Fruit fly (Drosophila melanogaster) whole organism, larva: ENCODE data around the gene CG15170.
A peak's percentile ranks its signal among the peaks of the same experiment; 100 is the strongest.

Source experiments
- noc ChIP-seq: fragments of 200-800 bp; sonication (Bioruptor generic); optimal IDR thresholded peaks from 3 replicates; lab custom pipeline; 2019; ENCODE audit warnings: missing biosample characterization, mild to moderate bottlenecking, missing genetic modification characterization, moderate library complexity

CG15170 gene

dm6 chr2L:18968370-18969105 is 21.5 kb downstream of the CG15170 start, which contains the start of the genes Nak and Tango6:
Gene Nak (minus strand): TSS chr2L:18968744.
Gene Tango6 (plus strand): TSS chr2L:18969028.
- TF ChIP-seq noc (tag; lab: Kevin White, UChicago), result no peak

DNA sequence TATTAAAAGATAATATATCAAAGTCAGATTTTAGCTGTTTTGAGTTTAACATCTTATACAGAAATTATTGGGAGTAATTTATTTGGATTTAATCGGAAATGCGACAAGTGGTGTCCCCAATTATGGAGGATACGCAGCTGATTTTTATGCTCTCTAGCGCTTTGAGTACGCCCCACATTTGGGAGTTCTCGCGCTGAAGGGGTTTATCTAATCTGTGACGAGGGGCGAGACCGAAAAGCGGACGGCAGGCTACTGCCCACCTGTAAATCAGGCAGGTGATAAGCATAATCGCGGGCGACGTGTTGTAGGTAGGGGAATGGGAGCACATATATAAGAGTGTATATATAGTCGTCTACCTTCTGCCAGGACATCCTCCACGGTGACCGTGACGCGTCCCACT is 22.1 kb downstream of the CG15170 start:
- TF ChIP-seq noc (tag; lab: Kevin White, UChicago), result no peak

DNA sequence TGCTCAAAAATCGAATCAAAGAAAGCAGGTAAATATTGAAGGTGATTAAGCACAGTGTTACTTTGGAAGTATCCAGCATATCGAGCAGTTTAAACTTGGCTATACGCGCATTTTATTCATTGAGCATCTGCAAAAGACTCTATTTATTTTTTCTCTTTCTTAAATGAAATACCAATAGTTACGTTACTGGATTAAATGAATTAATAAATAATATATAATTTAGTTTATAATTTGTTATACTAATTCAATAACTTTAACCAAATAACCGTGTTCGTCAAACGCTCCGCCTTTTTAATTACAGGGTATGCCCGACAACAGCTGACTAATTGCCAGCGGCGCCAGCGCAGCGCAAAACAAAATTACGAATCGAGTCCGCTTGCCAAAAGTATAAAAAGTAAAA is 23.2 kb downstream of the CG15170 start:
- peak; percentile 60 for TF ChIP-seq noc (tag; lab: Kevin White, UChicago)

DNA sequence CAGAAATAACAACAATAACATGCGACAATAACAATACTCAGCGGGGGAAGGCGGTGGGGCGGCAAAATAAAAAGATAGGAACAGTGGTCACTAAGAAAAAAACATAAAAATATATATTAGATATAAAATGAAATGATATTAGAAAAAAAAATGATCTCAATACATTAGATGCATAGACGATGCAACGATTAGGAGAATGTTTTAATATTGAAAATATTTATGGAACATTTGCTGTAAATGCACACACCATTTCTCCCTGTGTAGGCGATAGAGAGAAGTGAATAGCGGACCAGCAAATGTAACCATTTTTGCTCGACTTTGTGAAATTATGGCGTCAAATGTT is 23.8 kb downstream of the CG15170 start:
- peak; percentile 69 for TF ChIP-seq noc (tag; lab: Kevin White, UChicago)

DNA sequence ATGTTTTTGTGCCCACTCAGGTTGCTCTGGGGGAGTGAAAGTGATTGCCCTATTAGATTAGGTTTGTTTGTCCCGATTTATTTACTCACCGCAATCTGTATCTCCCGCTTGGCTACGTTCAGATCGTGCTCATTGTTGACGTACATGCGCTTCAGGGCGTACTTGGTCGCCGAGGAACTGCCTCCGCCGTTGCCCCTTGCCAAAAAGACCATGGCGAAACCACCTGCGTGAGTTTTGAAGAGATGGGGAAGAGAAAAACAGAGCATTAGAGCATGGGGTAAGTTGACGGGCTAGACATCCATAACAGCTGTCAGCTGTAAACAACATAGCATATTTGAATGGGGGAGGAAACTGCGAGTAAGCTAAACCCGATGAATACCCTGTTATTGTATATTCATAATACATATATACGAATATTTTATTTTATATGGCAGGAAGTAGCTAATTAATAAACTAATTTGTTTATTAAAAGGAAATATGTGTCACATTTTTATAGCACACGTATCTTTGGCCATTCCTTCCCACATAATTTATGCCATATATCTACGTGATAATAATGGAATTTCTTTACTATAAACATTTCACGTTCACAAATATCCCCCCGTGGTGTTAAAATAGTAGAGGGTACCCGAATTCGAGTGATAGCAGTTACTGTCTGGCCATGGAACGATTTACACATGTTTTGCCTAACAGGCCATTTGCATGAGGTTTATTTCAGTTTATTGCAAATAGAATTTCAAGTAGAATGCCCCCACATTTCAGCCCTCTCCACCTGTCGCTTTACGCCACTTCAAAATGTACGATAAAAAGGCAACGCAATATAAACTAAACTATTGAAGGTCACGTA is 24.4 kb downstream of the CG15170 start:
- peak; percentile 77 for TF ChIP-seq noc (tag; lab: Kevin White, UChicago)

dm6 chr2L:18957142-18957674 is 32.8 kb downstream of the CG15170 start, which contains the start of gene Bhmt:
Gene Bhmt (minus strand): TSS chr2L:18957311.
- peak; percentile 90 for TF ChIP-seq noc (tag; lab: Kevin White, UChicago)

dm6 chr2L:18955666-18956065 is 34.4 kb downstream of the CG15170 start:
- peak; percentile 42 for TF ChIP-seq noc (tag; lab: Kevin White, UChicago)

DNA sequence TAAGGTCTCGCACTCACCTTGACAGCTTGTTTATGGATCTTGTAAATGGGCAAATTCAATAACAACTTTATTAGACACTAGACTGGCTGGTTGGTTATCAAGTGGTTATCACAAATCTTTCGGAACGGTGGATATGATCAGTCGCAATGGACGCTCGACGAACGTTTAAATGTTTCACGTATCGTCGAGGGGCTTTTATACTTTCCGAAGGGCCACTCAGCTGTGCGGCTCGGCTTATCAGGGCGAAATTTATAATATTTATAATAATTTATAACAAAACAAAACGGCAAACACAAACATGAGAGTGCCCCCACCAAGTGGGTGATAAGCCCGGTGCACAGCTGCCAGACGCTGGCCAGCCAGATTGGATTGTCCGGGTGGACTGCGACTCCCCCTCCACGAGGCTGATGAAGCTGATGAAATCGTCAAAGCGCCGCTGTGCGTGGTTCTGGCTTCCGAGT is 35.7 kb downstream of the CG15170 start, which contains the start of gene CG10621:
Gene CG10621, minus strand, starts transcription at position 177 of the 461 bp plus-strand sequence.
- TF ChIP-seq noc (tag; lab: Kevin White, UChicago), result peak; percentile 75

dm6 chr2L:18953512-18954254 is 36.4 kb downstream of the CG15170 start:
- no peak for TF ChIP-seq noc (tag; lab: Kevin White, UChicago)

DNA sequence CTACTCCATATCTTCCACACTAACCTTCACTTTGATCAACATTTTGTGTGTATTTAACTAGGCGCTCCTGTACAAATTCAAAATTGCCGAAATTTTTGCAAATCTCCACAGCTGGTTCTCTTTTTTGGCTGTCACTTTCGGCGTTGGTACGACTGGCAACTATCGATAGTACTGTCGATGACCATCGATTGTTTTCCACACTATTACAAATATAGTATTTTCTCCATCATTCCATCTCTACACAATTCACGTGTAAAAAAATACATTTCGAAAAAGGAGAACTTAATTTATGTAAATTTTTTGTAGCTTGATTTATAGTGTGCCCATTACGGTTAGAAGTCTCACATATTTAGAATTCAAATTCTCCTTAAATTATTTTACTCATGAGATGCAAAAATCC is 38.4 kb downstream of the CG15170 start, which contains the start of gene Nedd8:
Gene Nedd8, minus strand, starts transcription at position 164 of the 400 bp plus-strand sequence.
- TF ChIP-seq noc (tag; lab: Kevin White, UChicago), result no peak

dm6 chr2L:18948724-18949108 is 41.3 kb downstream of the CG15170 start, which contains the start of gene CG10428:
Gene CG10428 (plus strand): TSS chr2L:18948884.
- TF ChIP-seq noc (tag; lab: Kevin White, UChicago), result no peak

dm6 chr2L:18948065-18948723 is 41.8 kb downstream of the CG15170 start:
- TF ChIP-seq noc (tag; lab: Kevin White, UChicago), result peak; percentile 8

DNA sequence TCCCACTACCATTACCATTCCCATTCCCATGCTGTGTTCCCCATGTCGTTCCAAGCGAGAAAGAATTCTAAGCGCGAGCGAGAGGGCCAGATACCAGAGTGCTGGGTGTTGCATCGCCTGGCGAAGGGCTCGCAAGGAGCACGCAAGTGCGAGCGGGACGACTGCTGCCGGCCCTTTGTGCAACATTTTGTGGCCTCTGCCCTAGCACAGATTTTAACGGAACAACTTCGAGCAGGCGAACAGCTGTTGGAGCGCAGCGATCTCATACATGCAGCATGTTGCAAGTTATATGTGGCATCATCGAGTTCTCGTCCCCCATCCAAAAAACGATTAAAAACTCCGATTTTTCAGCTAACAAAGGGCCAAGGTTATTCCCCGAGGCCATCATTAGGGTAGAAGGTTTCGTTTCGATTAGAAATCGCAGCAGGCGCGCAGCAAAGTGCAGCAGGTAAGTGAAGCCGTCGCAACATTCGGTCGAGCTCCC is 42.5 kb downstream of the CG15170 start:
- no peak for TF ChIP-seq noc (tag; lab: Kevin White, UChicago)
